Fruit fly (Drosophila melanogaster) whole organism: ENCODE results near the gene dbe.

Source experiments
- EcR ChIP-seq, 2 experiments: fragments of >200 bp; optimal IDR thresholded peaks; 2 replicates each; lab custom pipeline; 2017; ENCODE audit warnings: missing biosample characterization in 2 of 2, missing genetic modification characterization in 2 of 2, missing genetic modification reagents in 2 of 2
- usp ChIP-seq: fragments of >200 bp; optimal IDR thresholded peaks from 2 replicates; lab custom pipeline; 2017; ENCODE audit warnings: missing biosample characterization, missing genetic modification characterization, mixed read lengths

- TF ChIP-seq usp (no peak), EcR (GFP tag; optimal IDR thresholded peaks at IDR 0.05; lab: Kevin White, UChicago) (no peak)
Measured at dm6 chr2L:856690-857488, 12.8 kb downstream of the dbe start.
